Worm (Caenorhabditis elegans): ENCODE data around the gene rab-33.

rab-33 gene

ce11 chrIII:10461164-10461546 lies 42.5 kb downstream of the rab-33 start, which contains the start of gene atx-2 (continued):
- TF ChIP-seq hlh-11 (tag; optimal IDR thresholded peaks at IDR 0.05) (peak; percentile 85), lsy-2 (tag; optimal IDR thresholded peaks at IDR 0.05) (peak; percentile 49 to 78), jun-1 (tag; optimal IDR thresholded peaks at IDR 0.05) (peak; percentile 9), dpl-1 (GFP tag; optimal IDR thresholded peaks at IDR 0.05) (peak; percentile 71), ctbp-1 (GFP tag; IDR thresholded peaks at IDR 0.05) (peak; percentile 79), egl-27 (tag; optimal IDR thresholded peaks at IDR 0.05) (no peak), zip-2 (tag; optimal IDR thresholded peaks at IDR 0.05) (no peak), mdt-29 (GFP tag; IDR thresholded peaks at IDR 0.05) (peak; percentile 86), Y5F2A.4 (GFP tag; optimal IDR thresholded peaks at IDR 0.05) (peak; percentile 75), ceh-32 (tag; optimal IDR thresholded peaks at IDR 0.05; ENCODE audit: poor library complexity) (no peak), unc-130 (GFP tag; optimal IDR thresholded peaks at IDR 0.05) (peak; percentile 92), rbr-2 (tag; optimal IDR thresholded peaks at IDR 0.05) (peak; percentile 86), T26A8.4 (GFP tag; IDR thresholded peaks at IDR 0.05) (peak; percentile 91), nhr-48 (tag; optimal IDR thresholded peaks at IDR 0.05) (peak; percentile 71), duxl-1 (tag; optimal IDR thresholded peaks at IDR 0.05; ENCODE audit: poor library complexity) (peak; percentile 91), hlh-30 (tag; optimal IDR thresholded peaks at IDR 0.05; ENCODE audit: insufficient read depth) (peak; percentile 87), lin-1 (GFP tag; IDR thresholded peaks at IDR 0.05) (peak; percentile 98), mdl-1 (tag; optimal IDR thresholded peaks at IDR 0.05) (peak; percentile 77 to 96), F10B5.3 (tag; optimal IDR thresholded peaks at IDR 0.05) (peak; percentile 65), nhr-10 (tag; optimal IDR thresholded peaks at IDR 0.05) (peak; percentile 26), gei-8 (GFP tag; optimal IDR thresholded peaks at IDR 0.05) (peak; percentile 54), php-3 (GFP tag; IDR thresholded peaks at IDR 0.05) (peak; percentile 91), ztf-7 (tag; optimal IDR thresholded peaks at IDR 0.05) (no peak), nhr-41 (GFP tag; IDR thresholded peaks at IDR 0.05) (peak; percentile 92), skn-1 (tag; optimal IDR thresholded peaks at IDR 0.05) (peak; percentile 40), D1046.2 (GFP tag; IDR thresholded peaks at IDR 0.05) (peak; percentile 94), nhr-6 (tag; optimal IDR thresholded peaks at IDR 0.05) (no peak), ceh-44 (GFP tag; IDR thresholded peaks at IDR 0.05) (peak; percentile 98), nhr-77 (tag; optimal IDR thresholded peaks at IDR 0.05) (no peak), lir-3 (tag; optimal IDR thresholded peaks at IDR 0.05) (peak; percentile 11), dmd-9 (GFP tag; IDR thresholded peaks at IDR 0.05) (peak; percentile 90), hif-1 (tag; optimal IDR thresholded peaks at IDR 0.05) (peak in 1 of 2 experiments; percentile 79), madf-5 (GFP tag; IDR thresholded peaks at IDR 0.05) (peak; percentile 44 to 93; a peak in 2 of 4 replicates), mep-1 (tag; optimal IDR thresholded peaks at IDR 0.05) (peak; percentile 89), nhr-237 (tag; optimal IDR thresholded peaks at IDR 0.05) (no peak), nhr-111 (GFP tag; optimal IDR thresholded peaks at IDR 0.05) (peak; percentile 62), zip-11 (GFP tag; IDR thresholded peaks at IDR 0.05) (0 out of 2 replicates have a peak, but pooled peaks have one; percentile 38), daf-16 (GFP tag; optimal IDR thresholded peaks at IDR 0.05) (peak; percentile 13 to 78), daf-16 (tag; optimal IDR thresholded peaks at IDR 0.05) (peak; percentile 35), pha-4 (GFP tag; IDR thresholded peaks at IDR 0.05) (peak; percentile 91), pha-4 (tag; optimal IDR thresholded peaks at IDR 0.05) (no peak), F49E8.2 (tag; optimal IDR thresholded peaks at IDR 0.05; ENCODE audit: borderline replicate concordance) (peak; percentile 68), zfp-3 (GFP tag; conservative IDR thresholded peaks at IDR 0.05) (peak; percentile 80), dmd-8 (GFP tag; IDR thresholded peaks at IDR 0.05) (peak; percentile 93), mxl-2 (GFP tag; conservative IDR thresholded peaks at IDR 0.05) (peak; percentile 41; the same call in 1 of the 2 replicates), cey-2 (tag; optimal IDR thresholded peaks at IDR 0.05; ENCODE audit: borderline replicate concordance, insufficient read depth) (no peak), Y105C5A.15 (GFP tag; IDR thresholded peaks at IDR 0.05) (0 out of 2 replicates have a peak, but pooled peaks have one; percentile 80), lim-7 (GFP tag; IDR thresholded peaks at IDR 0.05) (peak; percentile 78), lin-38 (GFP tag; IDR thresholded peaks at IDR 0.05) (peak; percentile 98), snpc-1.2 (GFP tag; IDR thresholded peaks at IDR 0.05) (peak; percentile 77), lin-39 (tag; optimal IDR thresholded peaks at IDR 0.05) (no peak)
